Worm (Caenorhabditis elegans) whole organism, L4 larva: ENCODE data around the gene C04H4.1.

Experiments used
- F26F4.8 ChIP-seq: fragments of 200-800 bp; sonication (Bioruptor generic); conservative IDR thresholded peaks from 2 replicates; pipeline ENCODE4 v1.3.6; 2022; ENCODE audit warnings: missing genetic modification characterization, missing compliant biosample characterization
- T20F7.1 ChIP-seq: fragments of 200-800 bp; sonication (Bioruptor generic); optimal IDR thresholded peaks from 2 replicates; lab custom pipeline; 2018; ENCODE audit warnings: mild to moderate bottlenecking, missing genetic modification characterization, missing compliant biosample characterization
- Y48G9A.11 ChIP-seq: fragments of 200-800 bp; sonication (Bioruptor generic); IDR thresholded peaks from 2 replicates; pipeline ENCODE4 v1.3.6; 2022; ENCODE audit warnings: missing genetic modification reagents, missing genetic modification characterization, missing compliant biosample characterization
- aha-1 ChIP-seq: fragments of 150-350 bp; peaks from one replicate; lab custom pipeline; 2014; ENCODE audit warnings: missing biosample characterization, missing genetic modification characterization
- aly-2 ChIP-seq: sonication (generic microtip); optimal IDR thresholded peaks from 2 replicates; lab custom pipeline; 2018; ENCODE audit warnings: missing biosample characterization, missing genetic modification characterization
- arid-1 ChIP-seq: fragments of 200-800 bp; sonication (Bioruptor generic); conservative IDR thresholded peaks from 2 replicates; pipeline ENCODE4 v1.3.6; 2022; ENCODE audit warnings: missing genetic modification reagents, missing genetic modification characterization, missing compliant biosample characterization
- ceh-28 ChIP-seq: fragments of 150-350 bp; optimal IDR thresholded peaks from 2 replicates; lab custom pipeline; 2014; ENCODE audit warnings: missing biosample characterization, missing genetic modification reagents, missing genetic modification characterization
- ceh-62 ChIP-seq: sonication (generic microtip); optimal IDR thresholded peaks from 2 replicates; lab custom pipeline; 2017; ENCODE audit warnings: missing biosample characterization, missing genetic modification characterization
- ceh-82 ChIP-seq: sonication (generic microtip); optimal IDR thresholded peaks from 2 replicates; lab custom pipeline; 2017; ENCODE audit warnings: missing biosample characterization, missing genetic modification characterization
- ctbp-1 ChIP-seq: fragments of 200-800 bp; sonication (Bioruptor generic); IDR thresholded peaks from 2 replicates; pipeline ENCODE4 v1.3.6; 2022; ENCODE audit warnings: missing genetic modification reagents, missing genetic modification characterization, missing compliant biosample characterization
- daf-16 ChIP-seq, 3 experiments: sonication (generic microtip); optimal IDR thresholded peaks; 2 replicates each; lab custom pipeline; 2016 to 2017; ENCODE audit warnings: missing genetic modification characterization in 3 of 3, missing genetic modification reagents in 3 of 3, mild to moderate bottlenecking in 2 of 3, missing compliant biosample characterization in 2 of 3, missing biosample characterization in 1 of 3, moderate library complexity in 1 of 3
- daf-8 ChIP-seq: fragments of 200-800 bp; sonication (Bioruptor generic); IDR thresholded peaks from 2 replicates; pipeline ENCODE4 v1.3.6; 2022; ENCODE audit warnings: missing genetic modification characterization, missing compliant biosample characterization
- dmd-6 ChIP-seq: fragments of 200-800 bp; sonication (Bioruptor generic); IDR thresholded peaks from 2 replicates; pipeline ENCODE4 v1.3.6; 2022; ENCODE audit warnings: missing genetic modification reagents, missing genetic modification characterization, missing compliant biosample characterization
- dpl-1 ChIP-seq: fragments of 150-350 bp; optimal IDR thresholded peaks from 2 replicates; lab custom pipeline; 2014; ENCODE audit warnings: missing biosample characterization, missing genetic modification reagents, missing genetic modification characterization
- dve-1 ChIP-seq: sonication (generic microtip); optimal IDR thresholded peaks from 2 replicates; lab custom pipeline; 2017; ENCODE audit warnings: antibody characterized with exemption, mild to moderate bottlenecking, missing genetic modification characterization, missing compliant biosample characterization; ENCODE audit not compliant: insufficient read depth
- hif-1 ChIP-seq, 2 experiments: sonication (generic microtip); optimal IDR thresholded peaks; 2 replicates each; lab custom pipeline; 2016 to 2017; ENCODE audit warnings: missing compliant biosample characterization in 2 of 2, missing genetic modification characterization in 2 of 2, missing genetic modification reagents in 2 of 2, missing genotype in 2 of 2, mild to moderate bottlenecking in 1 of 2
- hlh-11 ChIP-seq: fragments of 200-800 bp; sonication (Bioruptor generic); optimal IDR thresholded peaks from 2 replicates; lab custom pipeline; 2018; ENCODE audit warnings: mild to moderate bottlenecking, missing genetic modification characterization, missing compliant biosample characterization
- hlh-30 ChIP-seq: sonication (generic microtip); optimal IDR thresholded peaks from 2 replicates; lab custom pipeline; 2017; ENCODE audit warnings: antibody characterized with exemption, mild to moderate bottlenecking, missing genetic modification characterization, missing compliant biosample characterization; ENCODE audit not compliant: insufficient read depth
- hmg-1.1 ChIP-seq: fragments of 200-800 bp; sonication (Bioruptor generic); IDR thresholded peaks from 2 replicates; pipeline ENCODE4 v1.3.6; 2022; ENCODE audit warnings: missing genetic modification reagents, missing genetic modification characterization, missing compliant biosample characterization
- lin-1 ChIP-seq: fragments of 200-800 bp; sonication (Bioruptor generic); IDR thresholded peaks from 2 replicates; pipeline ENCODE4 v1.3.6; 2022; ENCODE audit warnings: missing genetic modification reagents, missing genetic modification characterization, missing compliant biosample characterization
- lin-29 ChIP-seq: fragments of 200-800 bp; sonication (Bioruptor generic); IDR thresholded peaks from 2 replicates; pipeline ENCODE4 v1.3.6; 2022; ENCODE audit warnings: missing genetic modification reagents, missing genetic modification characterization, missing compliant biosample characterization
- lin-38 ChIP-seq: fragments of 200-800 bp; sonication (Bioruptor generic); IDR thresholded peaks from 2 replicates; pipeline ENCODE4 v1.3.6; 2022; ENCODE audit warnings: missing genetic modification reagents, missing genetic modification characterization, missing compliant biosample characterization
- lsy-2 ChIP-seq, 2 experiments: fragments of 150-350 bp in 1 of 2; sonication (generic microtip) in 1 of 2; optimal IDR thresholded peaks; 2 replicates each; lab custom pipeline; 2014 to 2017; ENCODE audit warnings: missing biosample characterization in 2 of 2, missing genetic modification characterization in 2 of 2
- mdl-1 ChIP-seq, 2 experiments: fragments of 150-350 bp in 1 of 2; sonication (generic microtip) in 1 of 2; optimal IDR thresholded peaks; 2 replicates each; lab custom pipeline; 2014 to 2017; ENCODE audit warnings: missing biosample characterization in 2 of 2, missing genetic modification characterization in 2 of 2
- mes-2 ChIP-seq: sonication (generic microtip); optimal IDR thresholded peaks from 2 replicates; lab custom pipeline; 2016; ENCODE audit warnings: missing genotype, mild to moderate bottlenecking, missing genetic modification characterization, missing compliant biosample characterization; ENCODE audit not compliant: poor library complexity, severe bottlenecking
- mxl-2 ChIP-seq: fragments of 200-800 bp; sonication (Bioruptor generic); conservative IDR thresholded peaks from 2 replicates; pipeline ENCODE4 v1.3.6; 2022; ENCODE audit warnings: missing genetic modification reagents, missing genetic modification characterization, missing compliant biosample characterization
- mxl-3 ChIP-seq: fragments of 200-800 bp; sonication (Bioruptor generic); optimal IDR thresholded peaks from 2 replicates; lab custom pipeline; 2018; ENCODE audit warnings: mild to moderate bottlenecking, missing genetic modification characterization, missing compliant biosample characterization
- nhr-10 ChIP-seq: fragments of 150-350 bp; optimal IDR thresholded peaks from 2 replicates; lab custom pipeline; 2014; ENCODE audit warnings: missing biosample characterization, missing genetic modification characterization
- nhr-11 ChIP-seq: fragments of 150-350 bp; optimal IDR thresholded peaks from 2 replicates; lab custom pipeline; 2014; ENCODE audit warnings: missing biosample characterization, missing genetic modification characterization
- nhr-111 ChIP-seq: fragments of 200-800 bp; sonication (Bioruptor generic); optimal IDR thresholded peaks from 2 replicates; lab custom pipeline; 2018; ENCODE audit warnings: mild to moderate bottlenecking, missing genetic modification characterization, missing compliant biosample characterization
- nhr-28 ChIP-seq: fragments of 150-350 bp; optimal IDR thresholded peaks from 2 replicates; lab custom pipeline; 2014; ENCODE audit warnings: missing biosample characterization, missing genetic modification characterization
- nhr-48 ChIP-seq: sonication (generic microtip); optimal IDR thresholded peaks from 2 replicates; lab custom pipeline; 2016; ENCODE audit warnings: mild to moderate bottlenecking, missing genetic modification characterization, missing compliant biosample characterization
- nhr-77 ChIP-seq: fragments of 150-350 bp; optimal IDR thresholded peaks from 2 replicates; lab custom pipeline; 2014; ENCODE audit warnings: missing biosample characterization, missing genetic modification characterization
- php-3 ChIP-seq: fragments of 200-800 bp; sonication (Bioruptor generic); IDR thresholded peaks from 2 replicates; pipeline ENCODE4 v1.3.6; 2022; ENCODE audit warnings: missing genetic modification reagents, missing genetic modification characterization, missing compliant biosample characterization
- saeg-2 ChIP-seq: fragments of 200-800 bp; sonication (Bioruptor generic); IDR thresholded peaks from 2 replicates; pipeline ENCODE4 v1.3.6; 2022; ENCODE audit warnings: missing genetic modification reagents, missing genetic modification characterization, missing compliant biosample characterization
- sdz-12 ChIP-seq: fragments of 200-800 bp; sonication (Bioruptor generic); optimal IDR thresholded peaks from 2 replicates; lab custom pipeline; 2018; ENCODE audit warnings: mild to moderate bottlenecking, missing genetic modification characterization, missing compliant biosample characterization
- snpc-1.2 ChIP-seq: fragments of 200-800 bp; sonication (Bioruptor generic); IDR thresholded peaks from 2 replicates; pipeline ENCODE4 v1.3.6; 2022; ENCODE audit warnings: missing genetic modification reagents, missing genetic modification characterization, missing compliant biosample characterization
- spr-1 ChIP-seq: sonication (generic microtip); optimal IDR thresholded peaks from 2 replicates; lab custom pipeline; 2016; ENCODE audit warnings: mild to moderate bottlenecking, missing genetic modification characterization, missing compliant biosample characterization
- tra-1 ChIP-seq: fragments of 200-800 bp; sonication (Bioruptor generic); IDR thresholded peaks from 2 replicates; pipeline ENCODE4 v1.3.6; 2022; ENCODE audit warnings: missing genetic modification reagents, missing genetic modification characterization, missing compliant biosample characterization
- unc-130 ChIP-seq: sonication (generic microtip); optimal IDR thresholded peaks from 2 replicates; lab custom pipeline; 2016; ENCODE audit warnings: missing genetic modification reagents, missing genetic modification characterization, missing compliant biosample characterization
- vab-7 ChIP-seq: fragments of 200-800 bp; sonication (Bioruptor generic); IDR thresholded peaks from 2 replicates; pipeline ENCODE4 v1.3.6; 2022; ENCODE audit warnings: missing genetic modification reagents, missing genetic modification characterization, missing compliant biosample characterization
- zag-1 ChIP-seq: fragments of 150-350 bp; optimal IDR thresholded peaks from 2 replicates; lab custom pipeline; 2014; ENCODE audit warnings: missing biosample characterization, missing genetic modification characterization
- zfp-2 ChIP-seq: sonication (generic microtip); optimal IDR thresholded peaks from 2 replicates; lab custom pipeline; 2016; ENCODE audit warnings: mild to moderate bottlenecking, missing genetic modification characterization, missing compliant biosample characterization
- zip-11 ChIP-seq: fragments of 200-800 bp; sonication (Bioruptor generic); IDR thresholded peaks from 2 replicates; pipeline ENCODE4 v1.3.6; 2022; ENCODE audit warnings: missing genetic modification characterization, missing compliant biosample characterization
- zip-2 ChIP-seq: fragments of 150-350 bp; optimal IDR thresholded peaks from 2 replicates; lab custom pipeline; 2014; ENCODE audit warnings: missing biosample characterization, missing genetic modification characterization
- ztf-11 ChIP-seq: fragments of 150-350 bp; optimal IDR thresholded peaks from 2 replicates; lab custom pipeline; 2014; ENCODE audit warnings: missing biosample characterization, missing genetic modification characterization

Gene C04H4.1

DNA sequence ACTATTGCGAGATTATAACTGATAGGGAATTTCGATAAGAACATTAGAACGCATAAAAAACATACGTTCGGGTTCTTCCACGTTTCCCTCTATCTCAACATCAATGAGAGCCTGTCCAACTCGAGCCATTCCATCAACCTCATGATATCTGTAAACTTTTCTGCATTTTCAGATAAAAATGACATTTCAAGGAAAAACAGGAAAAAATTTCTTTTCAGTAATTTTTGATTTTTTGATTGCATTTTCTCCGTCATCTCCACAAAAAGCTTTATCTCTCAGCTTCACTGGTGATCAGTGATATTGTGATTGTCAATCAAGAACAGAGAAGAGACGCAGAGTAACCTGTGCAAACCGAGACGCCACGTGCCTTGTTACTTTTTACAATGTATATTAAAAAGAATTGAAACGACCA lies 14.3 kb upstream of the C04H4.1 start:
- TF ChIP-seq T20F7.1 (GFP tag; lab: Kevin White, UChicago) (peak; percentile 58), hmg-1.1 (no peak), aly-2 (tag; lab: Kevin White, UChicago) (no peak), zip-2 (no peak), mxl-2 (GFP tag; lab: Robert Waterston, UW) (no peak), zip-11 (GFP tag; lab: Robert Waterston, UW) (no peak), nhr-77 (tag; lab: Kevin White, UChicago) (no peak), hif-1 (tag; optimal IDR thresholded peaks at IDR 0.05; lab: Kevin White, UChicago) (no peak), zag-1 (tag; lab: Kevin White, UChicago) (no peak), lin-1 (GFP tag; lab: Robert Waterston, UW) (no peak), F26F4.8 (GFP tag; lab: Robert Waterston, UW) (no peak), lin-29 (no peak), ctbp-1 (GFP tag; lab: Robert Waterston, UW) (no peak), dpl-1 (GFP tag; lab: Kevin White, UChicago) (peak; percentile 33), mdl-1 (tag; optimal IDR thresholded peaks at IDR 0.05; lab: Kevin White, UChicago) (peak in 1 of 2 experiments; percentile 81), ztf-11 (tag; lab: Kevin White, UChicago) (no peak), mes-2 (tag; lab: Kevin White, UChicago) (peak; percentile 15), dmd-6 (GFP tag; lab: Robert Waterston, UW) (peak; percentile 75), spr-1 (tag; lab: Kevin White, UChicago) (no peak), lin-38 (no peak), tra-1 (GFP tag; lab: Robert Waterston, UW) (no peak), nhr-48 (tag; lab: Kevin White, UChicago) (peak; percentile 73), nhr-28 (peak; percentile 5), sdz-12 (no peak), snpc-1.2 (GFP tag; lab: Robert Waterston, UW) (no peak), ceh-28 (tag; lab: Kevin White, UChicago) (no peak), nhr-111 (no peak), zfp-2 (tag; lab: Kevin White, UChicago) (no peak), ceh-62 (tag; lab: Kevin White, UChicago) (no peak), nhr-10 (tag; lab: Kevin White, UChicago) (no peak), hlh-11 (tag; lab: Kevin White, UChicago) (peak; percentile 77), aha-1 (tag; lab: Kevin White, UChicago) (peak; percentile 94), daf-8 (no peak), daf-16 (GFP tag; optimal IDR thresholded peaks at IDR 0.05; lab: Kevin White, UChicago) (no peak), daf-16 (tag; optimal IDR thresholded peaks at IDR 0.05; lab: Kevin White, UChicago) (peak; percentile 39), unc-130 (GFP tag; lab: Kevin White, UChicago) (no peak), saeg-2 (no peak), php-3 (GFP tag; lab: Robert Waterston, UW) (peak; percentile 62; the same call in 1 of the 2 replicates), lsy-2 (tag; optimal IDR thresholded peaks at IDR 0.05; lab: Kevin White, UChicago) (no peak), dve-1 (tag; lab: Kevin White, UChicago) (peak; percentile 66), Y48G9A.11 (no peak), vab-7 (no peak), mxl-3 (peak; percentile 61), nhr-11 (tag; lab: Kevin White, UChicago) (no peak), hlh-30 (tag; lab: Kevin White, UChicago) (peak; percentile 61), arid-1 (GFP tag; lab: Robert Waterston, UW) (no peak), ceh-82 (tag; lab: Kevin White, UChicago) (no peak)
- TF ChIP-seq, all 104 proteins: peak for 14
